Worm (Caenorhabditis elegans): ENCODE data around the gene T13F3.6.
A peak's percentile ranks its signal among the peaks of the same experiment; 100 is the strongest.

T13F3.6 gene

DNA sequence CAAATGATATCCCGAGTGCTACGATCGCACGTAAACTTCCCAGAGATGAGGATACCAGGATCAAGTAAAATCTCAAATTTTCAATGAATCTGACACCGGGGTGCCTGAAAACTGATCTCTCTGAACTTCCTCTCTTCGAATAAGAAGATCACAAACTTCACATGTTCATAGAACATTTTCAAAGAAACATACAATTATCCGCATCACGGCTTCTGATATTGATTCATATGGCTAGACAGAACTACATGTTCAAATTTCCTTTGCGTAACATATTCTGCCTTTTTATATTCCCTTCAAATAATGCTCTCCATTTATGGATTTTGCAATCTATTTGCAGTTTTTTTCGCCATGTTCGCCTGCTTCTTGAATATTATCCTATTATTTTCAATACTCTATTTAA, 26.0 kb upstream of the T13F3.6 start, which contains the start of gene srbc-83:
Gene srbc-83 (plus strand): TSS at position 301 of the 400 bp plus-strand sequence.
- TF ChIP-seq jun-1 (tag; optimal IDR thresholded peaks at IDR 0.05) (no peak), ceh-62 (tag; optimal IDR thresholded peaks at IDR 0.05) (no peak)

DNA sequence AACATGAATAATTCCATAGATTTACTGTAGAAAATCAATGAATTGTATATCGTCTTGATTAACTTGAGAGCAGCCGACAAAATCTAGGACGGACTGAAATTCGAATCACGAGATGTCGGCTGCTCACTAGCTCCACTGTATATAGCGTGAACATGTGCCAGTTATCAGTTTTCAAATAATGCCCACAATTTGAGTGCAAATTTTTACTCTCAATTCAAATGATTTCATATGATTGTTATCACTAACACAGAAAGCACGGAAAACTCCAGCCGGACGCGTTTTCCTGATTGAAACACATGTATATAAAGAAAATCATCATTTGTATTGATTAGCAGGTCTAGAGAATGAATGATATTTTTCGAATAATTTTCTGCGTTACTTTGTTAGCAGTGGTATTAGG, 21.4 kb upstream of the T13F3.6 start, which contains the start of gene oac-5:
Gene oac-5 (plus strand): TSS at position 301 of the 400 bp plus-strand sequence.
- TF ChIP-seq fos-1 (tag; optimal IDR thresholded peaks at IDR 0.05) (no peak), mep-1 (tag; optimal IDR thresholded peaks at IDR 0.05) (no peak), nhr-42 (GFP tag; IDR thresholded peaks at IDR 0.05) (no peak), ztf-11 (tag; optimal IDR thresholded peaks at IDR 0.05) (no peak), vab-7 (GFP tag; IDR thresholded peaks at IDR 0.05) (no peak), dmd-6 (GFP tag; IDR thresholded peaks at IDR 0.05) (peak; percentile 75), nhr-237 (tag; optimal IDR thresholded peaks at IDR 0.05) (no peak), pqm-1 (tag; optimal IDR thresholded peaks at IDR 0.05) (no peak)

DNA sequence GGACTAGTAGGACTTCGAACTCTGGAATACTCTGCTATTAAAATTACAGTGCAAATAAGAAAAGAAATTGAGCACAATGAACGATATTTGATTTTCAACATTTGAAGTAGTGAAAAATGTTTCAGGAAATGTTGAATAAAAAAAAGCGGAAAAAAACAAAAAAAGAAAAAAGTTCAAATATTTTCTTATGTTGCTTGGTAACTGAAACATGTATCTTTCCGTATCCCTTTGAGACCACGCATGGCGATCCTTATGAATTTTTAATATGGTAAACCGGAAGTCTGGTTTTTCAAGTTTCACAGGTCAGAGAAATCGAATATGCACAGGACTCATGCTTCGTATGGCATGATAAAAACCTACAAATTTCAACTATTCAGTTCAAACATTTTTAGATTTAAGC, 16.6 kb upstream of the T13F3.6 start, which contains the start of gene F28G4.3:
Gene F28G4.3 (minus strand): TSS at position 101 of the 400 bp plus-strand sequence.
- TF ChIP-seq mxl-2 (GFP tag; conservative IDR thresholded peaks at IDR 0.05) (no peak), nhr-41 (GFP tag; IDR thresholded peaks at IDR 0.05) (no peak), nhr-42 (GFP tag; IDR thresholded peaks at IDR 0.05) (no peak), ceh-28 (tag; optimal IDR thresholded peaks at IDR 0.05) (no peak), nhr-77 (tag; optimal IDR thresholded peaks at IDR 0.05) (no peak), nhr-237 (tag; optimal IDR thresholded peaks at IDR 0.05) (no peak)

DNA sequence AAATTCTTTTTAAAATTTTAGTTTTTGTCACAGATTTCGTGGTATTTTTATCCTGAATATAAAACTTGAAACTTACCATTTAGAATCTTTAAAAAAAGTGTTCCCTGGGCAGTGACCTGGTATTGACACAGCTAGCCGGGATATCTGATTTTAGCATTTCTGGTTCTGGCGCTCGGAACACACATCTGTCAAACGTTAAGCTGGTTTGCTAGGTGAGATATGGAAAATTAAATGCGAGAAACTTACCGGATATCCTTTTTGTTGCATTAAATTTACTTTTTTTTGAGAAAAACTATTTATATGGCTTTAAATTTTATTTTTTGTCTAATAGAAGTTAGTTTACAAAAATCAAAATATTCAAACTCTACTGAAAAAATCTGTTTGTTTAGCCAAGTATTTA, 14.8 kb upstream of the T13F3.6 start, which contains the start of gene F28G4.4:
Gene F28G4.4 (minus strand): TSS at position 101 of the 400 bp plus-strand sequence.
- TF ChIP-seq dmd-9 (GFP tag; IDR thresholded peaks at IDR 0.05) (no peak), rbr-2 (tag; optimal IDR thresholded peaks at IDR 0.05) (no peak), dmd-6 (GFP tag; IDR thresholded peaks at IDR 0.05) (no peak), F26F4.8 (GFP tag; conservative IDR thresholded peaks at IDR 0.05) (no peak), lin-38 (GFP tag; IDR thresholded peaks at IDR 0.05) (no peak), lin-39 (tag; optimal IDR thresholded peaks at IDR 0.05) (no peak), unc-62 (GFP tag; optimal IDR thresholded peaks at IDR 0.05 in 1 of 2) (peak in 1 of 2 experiments; percentile 66), unc-62 (tag; optimal IDR thresholded peaks at IDR 0.05) (no peak)

DNA sequence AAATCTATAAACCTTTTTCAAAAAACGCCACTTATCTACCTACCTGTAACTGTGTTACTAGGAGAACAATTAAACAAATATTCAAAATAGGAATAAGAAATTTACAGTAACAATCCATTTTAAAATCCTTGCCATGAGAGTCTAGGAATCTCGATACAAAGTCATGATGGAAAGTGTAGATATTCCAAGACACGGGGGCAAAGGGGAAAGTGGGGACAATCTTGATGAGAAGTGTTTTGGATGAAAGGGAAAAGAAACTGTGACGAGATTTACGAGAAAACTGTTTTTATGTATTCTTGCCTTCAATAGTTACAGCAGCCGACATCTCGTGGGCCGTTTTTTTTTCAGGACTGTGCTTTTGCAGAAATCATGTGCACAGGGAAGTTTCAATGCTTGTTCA, 11.1 kb upstream of the T13F3.6 start, which contains the start of gene F28G4.2:
Gene F28G4.2 (minus strand): TSS at position 175 of the 400 bp plus-strand sequence.
- TF ChIP-seq zag-1 (tag; optimal IDR thresholded peaks at IDR 0.05) (no peak), nhr-77 (tag; optimal IDR thresholded peaks at IDR 0.05) (no peak), unc-62 (GFP tag; optimal IDR thresholded peaks at IDR 0.05 in 1 of 2) (no peak), unc-62 (tag; optimal IDR thresholded peaks at IDR 0.05) (no peak)

DNA sequence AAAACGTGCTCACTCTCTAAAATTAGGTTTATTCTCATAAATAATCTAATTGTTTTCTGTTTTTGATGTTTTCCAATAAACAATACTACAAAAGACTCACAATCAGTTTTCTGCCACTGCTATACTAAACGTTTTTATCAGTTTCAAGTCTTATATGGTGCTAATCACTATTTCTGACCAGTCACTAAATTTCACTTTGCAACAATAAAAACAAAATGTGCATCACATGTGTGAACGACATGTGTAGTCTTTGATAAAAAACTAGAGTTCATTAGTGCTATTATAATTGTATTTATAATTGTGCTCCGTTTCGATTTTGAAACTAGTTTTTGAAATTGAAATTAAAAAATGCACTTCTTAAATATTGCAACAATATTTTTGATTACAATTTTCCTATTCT, 6.9 kb upstream of the T13F3.6 start, which contains the start of gene cyp-37B1:
Gene cyp-37B1 (plus strand): TSS at position 199 of the 400 bp plus-strand sequence.
- TF ChIP-seq nhr-11 (tag; optimal IDR thresholded peaks at IDR 0.05) (no peak), F44E2.7 (GFP tag; IDR thresholded peaks at IDR 0.05) (no peak), fkh-10 (GFP tag; optimal IDR thresholded peaks at IDR 0.05) (no peak), ces-1 (GFP tag; optimal IDR thresholded peaks at IDR 0.05) (no peak), ceh-32 (tag; optimal IDR thresholded peaks at IDR 0.05; ENCODE audit: poor library complexity) (no peak), unc-39 (tag; optimal IDR thresholded peaks at IDR 0.05) (no peak), nhr-48 (tag; optimal IDR thresholded peaks at IDR 0.05) (peak; percentile 69), nhr-10 (tag; optimal IDR thresholded peaks at IDR 0.05) (no peak), F10B5.3 (tag; optimal IDR thresholded peaks at IDR 0.05) (no peak), attf-4 (tag; optimal IDR thresholded peaks at IDR 0.05) (no peak), nhr-41 (GFP tag; IDR thresholded peaks at IDR 0.05) (no peak), unc-130 (GFP tag; optimal IDR thresholded peaks at IDR 0.05) (no peak), hmg-1.1 (GFP tag; IDR thresholded peaks at IDR 0.05) (no peak), mes-2 (tag; optimal IDR thresholded peaks at IDR 0.05; ENCODE audit: poor library complexity, severe bottlenecking) (no peak), php-3 (GFP tag; IDR thresholded peaks at IDR 0.05) (peak; percentile 82), pqm-1 (tag; optimal IDR thresholded peaks at IDR 0.05) (peak; percentile 89), mdt-29 (GFP tag; IDR thresholded peaks at IDR 0.05) (no peak), daf-12 (tag; optimal IDR thresholded peaks at IDR 0.05) (no peak), daf-16 (GFP tag; optimal IDR thresholded peaks at IDR 0.05) (no peak), daf-16 (tag; optimal IDR thresholded peaks at IDR 0.05) (peak; percentile 95), mxl-2 (GFP tag; conservative IDR thresholded peaks at IDR 0.05) (no peak), nhr-6 (tag; optimal IDR thresholded peaks at IDR 0.05) (no peak), tag-97 (GFP tag; IDR thresholded peaks at IDR 0.05) (no peak), snpc-1.2 (GFP tag; IDR thresholded peaks at IDR 0.05) (no peak), nhr-237 (tag; optimal IDR thresholded peaks at IDR 0.05) (no peak)
